Worm (Caenorhabditis elegans): ENCODE results near the gene T22F3.8.
"Not testable (repeated sequence)": the region's sequence is repeated elsewhere in the genome, so short reads cannot be mapped to it uniquely, and the experiment has no call there.

T22F3.8 gene

ce11 chrV:3626944-3627343 lies 21.7 kb upstream of the T22F3.8 start, which contains the start of gene F59B1.4:
TSS of gene F59B1.4 (minus strand) at chrV:3627044.
- TF ChIP-seq hmg-1.2 (GFP tag; IDR thresholded peaks at IDR 0.05) (no peak), B0035.1 (tag; optimal IDR thresholded peaks at IDR 0.05) (no peak), atf-7 (tag; optimal IDR thresholded peaks at IDR 0.05) (no peak), F57A8.1 (GFP tag; optimal IDR thresholded peaks at IDR 0.05) (no peak), nhr-80 (tag; optimal IDR thresholded peaks at IDR 0.05) (no peak), zim-3 (tag; optimal IDR thresholded peaks at IDR 0.05) (no peak), B0336.3 (GFP tag; IDR thresholded peaks at IDR 0.05) (no peak), hrde-1 (tag; optimal IDR thresholded peaks at IDR 0.05; ENCODE audit: borderline replicate concordance) (no peak), F39B2.1 (GFP tag; IDR thresholded peaks at IDR 0.05) (no peak), rpc-1 (optimal IDR thresholded peaks at IDR 0.05) (no peak), rpc-1 (tag; optimal IDR thresholded peaks at IDR 0.05) (no peak), attf-6 (GFP tag; IDR thresholded peaks at IDR 0.05) (no peak), sptf-2 (GFP tag; optimal IDR thresholded peaks at IDR 0.05) (no peak), C06A6.2 (GFP tag; conservative IDR thresholded peaks at IDR 0.05) (no peak), sea-2 (GFP tag; IDR thresholded peaks at IDR 0.05) (no peak), ccch-3 (GFP tag; optimal IDR thresholded peaks at IDR 0.05) (no peak), tbp1 (GFP tag; optimal IDR thresholded peaks at IDR 0.05) (no peak), ZK185.1 (tag; optimal IDR thresholded peaks at IDR 0.05; ENCODE audit: poor library complexity, severe bottlenecking) (no peak), madf-6 (GFP tag; IDR thresholded peaks at IDR 0.05) (no peak)

- not testable (repeated sequence) for TF ChIP-seq F10E7.11 (tag; optimal IDR thresholded peaks at IDR 0.05); ceh-91 (GFP tag; IDR thresholded peaks at IDR 0.05); ZK185.1 (tag; optimal IDR thresholded peaks at IDR 0.05; ENCODE audit: poor library complexity, severe bottlenecking)
Observed at ce11 chrV:3620608-3621007, 15.4 kb upstream of the T22F3.8 start, which contains the start of gene srx-93. TSS of gene srx-93 (minus strand) at chrV:3620708.

DNA sequence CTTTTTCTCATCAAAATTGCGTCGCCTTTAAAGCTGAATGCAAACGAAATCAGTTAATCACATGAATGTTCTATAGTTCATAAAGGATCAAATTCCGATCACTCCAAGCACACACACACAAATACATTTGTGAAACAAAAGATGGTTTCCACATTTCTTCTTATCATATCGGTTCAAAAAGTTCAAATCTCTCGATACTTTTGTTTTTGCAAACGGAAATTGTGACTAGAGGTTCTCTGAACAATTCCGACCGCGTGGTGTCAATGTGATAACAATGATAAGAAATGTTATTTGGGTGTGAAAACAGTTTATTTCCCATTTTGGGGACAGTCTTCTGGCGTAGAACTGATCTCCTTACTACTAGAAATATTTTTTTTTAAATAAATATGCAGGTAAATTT lies 11.6 kb upstream of the T22F3.8 start:
- TF ChIP-seq unc-130 (GFP tag; optimal IDR thresholded peaks at IDR 0.05) (no peak), lin-35 (GFP tag; optimal IDR thresholded peaks at IDR 0.05) (no peak), lir-1 (GFP tag; conservative IDR thresholded peaks at IDR 0.05) (no peak), rpc-1 (optimal IDR thresholded peaks at IDR 0.05) (no peak), rpc-1 (tag; optimal IDR thresholded peaks at IDR 0.05) (no peak), ztf-6 (GFP tag; IDR thresholded peaks at IDR 0.05) (no peak), lag-1 (GFP tag; IDR thresholded peaks at IDR 0.05) (no peak), lin-40 (tag; optimal IDR thresholded peaks at IDR 0.05) (no peak), B0035.1 (tag; optimal IDR thresholded peaks at IDR 0.05) (no peak)

ce11 chrV:3614397-3614796 lies 9.2 kb upstream of the T22F3.8 start, which contains the start of gene T22F3.11:
TSS of gene T22F3.11 (minus strand) at chrV:3614553.
- TF ChIP-seq cebp-2 (GFP tag; IDR thresholded peaks at IDR 0.05) (no peak), lin-54 (GFP tag; optimal IDR thresholded peaks at IDR 0.05) (no peak), bed-1 (GFP tag; IDR thresholded peaks at IDR 0.05) (no peak), snpc-4 (GFP tag; optimal IDR thresholded peaks at IDR 0.05) (no peak), snpc-4 (tag; optimal IDR thresholded peaks at IDR 0.05) (no peak), F33H1.4 (GFP tag; IDR thresholded peaks at IDR 0.05) (no peak), nhr-90 (tag; optimal IDR thresholded peaks at IDR 0.05) (no peak), F10E7.11 (tag; optimal IDR thresholded peaks at IDR 0.05) (no peak), fkh-3 (tag; optimal IDR thresholded peaks at IDR 0.05) (no peak), unc-130 (GFP tag; optimal IDR thresholded peaks at IDR 0.05) (no peak)

Measured in whole organism, young adult.